Worm (Caenorhabditis elegans): ENCODE measurements around the gene W02B12.12.

W02B12.12 gene

DNA sequence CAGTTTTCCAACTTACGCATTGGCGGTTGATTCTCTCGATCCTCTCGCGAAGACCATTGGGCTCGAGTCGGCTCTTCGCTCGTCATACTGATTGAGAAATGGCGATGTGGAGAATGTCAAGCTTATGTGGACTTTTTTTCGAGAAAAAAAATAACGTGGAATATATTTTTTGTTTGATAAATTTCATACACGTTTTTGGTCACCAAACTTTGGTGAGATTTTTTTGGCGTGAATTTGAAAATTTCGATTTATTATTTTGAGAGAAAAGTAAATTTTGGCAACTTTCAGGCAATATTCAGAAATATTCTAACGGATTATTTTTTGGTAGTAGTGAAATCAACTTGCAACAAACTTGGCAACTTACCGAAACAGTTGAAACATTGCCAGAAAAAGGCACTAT lies at the start of gene W02B12.12:
TSS of gene W02B12.12 (minus strand) at position 101 of the 400 bp plus-strand sequence.
- TF ChIP-seq ceh-39 (tag; optimal IDR thresholded peaks at IDR 0.05) (no peak), pha-4 (tag; optimal IDR thresholded peaks at IDR 0.05) (no peak), flh-1 (GFP tag; optimal IDR thresholded peaks at IDR 0.05) (no peak), cnd-1 (tag; optimal IDR thresholded peaks at IDR 0.05) (no peak), ces-1 (GFP tag; optimal IDR thresholded peaks at IDR 0.05) (no peak), ceh-43 (GFP tag; optimal IDR thresholded peaks at IDR 0.05) (no peak), lin-13 (tag; optimal IDR thresholded peaks at IDR 0.05) (no peak), M03D4.4 (tag; optimal IDR thresholded peaks at IDR 0.05) (no peak), unc-120 (tag; optimal IDR thresholded peaks at IDR 0.05; ENCODE audit: poor library complexity, severe bottlenecking) (no peak), zip-8 (tag; optimal IDR thresholded peaks at IDR 0.05) (no peak), elt-3 (tag; optimal IDR thresholded peaks at IDR 0.05) (no peak), nhr-237 (tag; optimal IDR thresholded peaks at IDR 0.05) (no peak), tbx-8 (GFP tag; optimal IDR thresholded peaks at IDR 0.05) (no peak), lsy-2 (tag; optimal IDR thresholded peaks at IDR 0.05) (no peak), nhr-76 (tag; optimal IDR thresholded peaks at IDR 0.05) (no peak), sptf-1 (tag; optimal IDR thresholded peaks at IDR 0.05) (no peak), unc-62 (GFP tag; optimal IDR thresholded peaks at IDR 0.05) (no peak), hlh-1 (tag; optimal IDR thresholded peaks at IDR 0.05) (no peak)

ce11 chrII:11526954-11527353 lies 48.0 kb upstream of the W02B12.12 start, which contains the start of gene age-1:
Gene age-1 (minus strand): TSS chrII:11527054.
- no peak for TF ChIP-seq flh-1 (GFP tag; optimal IDR thresholded peaks at IDR 0.05)
- no peak for TF ChIP-seq pha-4 (tag; optimal IDR thresholded peaks at IDR 0.05)
- no peak for TF ChIP-seq nhr-12 (tag; optimal IDR thresholded peaks at IDR 0.05)
- TF ChIP-seq ceh-39 (tag; optimal IDR thresholded peaks at IDR 0.05): no peak
- TF ChIP-seq lsy-2 (tag; optimal IDR thresholded peaks at IDR 0.05): no peak

DNA sequence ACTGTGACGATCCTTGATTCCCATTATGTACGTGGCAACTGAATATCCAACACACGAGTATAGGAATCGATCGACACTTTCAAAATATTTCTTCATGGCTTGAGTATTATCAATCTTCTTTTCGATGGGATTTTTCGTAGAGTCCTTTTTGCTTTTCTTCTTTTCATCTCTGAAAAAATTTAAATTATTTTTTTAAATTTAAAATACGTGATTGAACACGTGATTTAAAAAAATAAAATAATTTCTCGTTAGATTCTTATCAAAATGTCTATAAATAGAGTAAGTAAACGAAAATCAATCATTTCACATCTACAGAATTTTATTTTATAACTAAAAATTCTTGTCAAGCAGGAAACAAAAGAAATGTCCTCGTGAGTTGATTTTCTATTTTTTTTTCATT lies 42.3 kb upstream of the W02B12.12 start, which contains the start of gene Y62F5A.10:
TSS of gene Y62F5A.10 (plus strand) at position 301 of the 400 bp plus-strand sequence.
- TF ChIP-seq lin-32 (GFP tag; optimal IDR thresholded peaks at IDR 0.05): no peak
- TF ChIP-seq mep-1 (tag; optimal IDR thresholded peaks at IDR 0.05): no peak
- TF ChIP-seq M03D4.4 (tag; optimal IDR thresholded peaks at IDR 0.05): no peak
- TF ChIP-seq ceh-39 (tag; optimal IDR thresholded peaks at IDR 0.05): no peak
- no peak for TF ChIP-seq drap-1 (GFP tag; optimal IDR thresholded peaks at IDR 0.05)
- TF ChIP-seq tbx-8 (GFP tag; optimal IDR thresholded peaks at IDR 0.05): no peak
- no peak for TF ChIP-seq unc-62 (GFP tag; optimal IDR thresholded peaks at IDR 0.05)
- TF ChIP-seq snpc-4 (tag; optimal IDR thresholded peaks at IDR 0.05): no peak
- TF ChIP-seq nhr-76 (tag; optimal IDR thresholded peaks at IDR 0.05): no peak
- no peak for TF ChIP-seq ceh-43 (GFP tag; optimal IDR thresholded peaks at IDR 0.05)
- no peak for TF ChIP-seq nhr-2 (tag; optimal IDR thresholded peaks at IDR 0.05)
- no peak for TF ChIP-seq lin-13 (tag; optimal IDR thresholded peaks at IDR 0.05)
- no peak for TF ChIP-seq mab-5 (tag; optimal IDR thresholded peaks at IDR 0.05)

DNA sequence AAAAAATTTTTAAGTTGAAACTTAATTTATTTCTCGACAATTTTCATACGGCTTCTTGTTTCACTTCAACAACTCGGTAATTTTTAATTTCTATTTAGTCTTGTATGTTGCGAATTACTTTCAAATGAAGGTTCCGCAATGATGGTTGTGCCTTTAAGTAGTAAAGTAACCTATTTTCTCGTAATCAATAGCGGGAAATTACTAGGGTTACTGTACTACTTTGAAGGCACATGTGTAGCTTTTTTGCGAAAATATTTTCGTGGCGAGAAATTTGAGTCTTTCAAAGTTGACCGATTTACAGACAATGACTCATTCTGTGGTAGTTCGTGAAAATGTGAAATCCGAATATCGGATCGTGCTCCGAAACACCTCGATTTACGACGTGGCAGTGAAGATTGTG lies 39.2 kb upstream of the W02B12.12 start, which contains the start of gene B0334.10:
TSS of gene B0334.10 (plus strand) at position 301 of the 400 bp plus-strand sequence.
- TF ChIP-seq nhr-2 (tag; optimal IDR thresholded peaks at IDR 0.05) (no peak), M03D4.4 (tag; optimal IDR thresholded peaks at IDR 0.05) (no peak), mls-2 (tag; optimal IDR thresholded peaks at IDR 0.05) (no peak), zip-8 (tag; optimal IDR thresholded peaks at IDR 0.05) (no peak), elt-3 (tag; optimal IDR thresholded peaks at IDR 0.05) (no peak), cnd-1 (tag; optimal IDR thresholded peaks at IDR 0.05) (no peak), blmp-1 (tag; optimal IDR thresholded peaks at IDR 0.05) (no peak), snpc-4 (tag; optimal IDR thresholded peaks at IDR 0.05) (no peak)

DNA sequence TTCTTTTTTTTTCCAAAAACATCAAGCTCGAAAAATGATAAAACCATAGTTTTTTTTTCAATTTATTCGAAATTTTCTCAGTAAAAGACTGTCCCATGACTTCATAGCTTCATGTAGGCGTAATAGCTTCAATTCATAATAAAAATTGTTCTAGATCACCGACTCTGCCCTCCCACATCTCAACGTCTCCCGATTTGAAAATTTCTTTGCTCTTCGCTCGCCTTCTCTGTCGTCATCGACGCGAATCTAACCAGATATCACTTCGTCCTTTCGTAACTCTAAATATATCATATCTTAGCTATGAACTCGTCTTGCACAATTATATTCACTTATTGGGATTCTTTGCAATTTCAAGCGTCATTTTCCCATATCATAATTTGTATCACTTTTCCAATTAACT lies 35.8 kb upstream of the W02B12.12 start, which contains the start of gene srh-44:
TSS of gene srh-44 (plus strand) at position 301 of the 400 bp plus-strand sequence.
- TF ChIP-seq sem-2 (GFP tag; optimal IDR thresholded peaks at IDR 0.05) (no peak), elt-1 (tag; optimal IDR thresholded peaks at IDR 0.05; ENCODE audit: borderline replicate concordance, insufficient read depth) (no peak), hlh-1 (tag; optimal IDR thresholded peaks at IDR 0.05) (no peak), pha-4 (tag; optimal IDR thresholded peaks at IDR 0.05) (no peak), nhr-12 (tag; optimal IDR thresholded peaks at IDR 0.05) (no peak), lin-32 (GFP tag; optimal IDR thresholded peaks at IDR 0.05) (no peak), M03D4.4 (tag; optimal IDR thresholded peaks at IDR 0.05) (no peak), lsy-2 (tag; optimal IDR thresholded peaks at IDR 0.05) (no peak), unc-120 (tag; optimal IDR thresholded peaks at IDR 0.05; ENCODE audit: poor library complexity, severe bottlenecking) (no peak), nhr-76 (tag; optimal IDR thresholded peaks at IDR 0.05) (no peak), tbx-8 (GFP tag; optimal IDR thresholded peaks at IDR 0.05) (no peak), bed-3 (GFP tag; optimal IDR thresholded peaks at IDR 0.05) (no peak), blmp-1 (tag; optimal IDR thresholded peaks at IDR 0.05) (no peak), snpc-4 (tag; optimal IDR thresholded peaks at IDR 0.05) (no peak), ces-1 (GFP tag; optimal IDR thresholded peaks at IDR 0.05) (no peak), mab-5 (tag; optimal IDR thresholded peaks at IDR 0.05) (no peak), nhr-28 (tag; optimal IDR thresholded peaks at IDR 0.05) (no peak), cnd-1 (tag; optimal IDR thresholded peaks at IDR 0.05) (no peak)

All from whole organism, mixed stage, embryonic.